Worm (Caenorhabditis elegans): Measurements from ENCODE around the gene K02D10.1.

DNA sequence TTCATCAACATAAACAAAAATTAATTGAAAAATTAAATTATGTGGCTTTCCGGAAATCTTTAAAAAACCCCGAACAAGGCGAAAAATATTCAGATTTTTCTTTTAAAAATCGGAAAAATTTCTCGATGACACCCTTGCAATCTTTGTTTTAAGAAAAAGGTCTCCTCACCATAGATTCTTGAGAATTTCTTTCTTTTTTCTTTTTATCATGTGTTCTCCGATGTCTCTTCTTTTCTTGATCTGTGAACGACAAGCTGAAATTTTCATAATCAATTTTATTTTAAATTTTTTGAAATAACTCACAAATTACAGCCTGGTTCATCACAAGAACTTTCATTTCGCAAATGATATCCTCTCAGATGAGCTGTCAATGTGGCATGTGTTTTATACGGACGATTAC, 21.9 kb downstream of the K02D10.1 start, which contains the start of the genes zfp-1 and F54F2.14:
- TF ChIP-seq hlh-8 (tag; optimal IDR thresholded peaks at IDR 0.05) (no peak), rnt-1 (tag; optimal IDR thresholded peaks at IDR 0.05) (no peak)
